Worm (Caenorhabditis elegans) whole organism, midembryonic: Measurements from ENCODE around the gene serp-1.1.
A peak's percentile ranks its signal among the peaks of the same experiment; 100 is the strongest.

Source experiments
- flt-1 ChIP-seq: fragments of 200-800 bp; sonication (Bioruptor generic); IDR thresholded peaks from 2 replicates; pipeline ENCODE4 v1.3.6; 2022; ENCODE audit warnings: missing genetic modification characterization, missing compliant biosample characterization
- klf-2 ChIP-seq: fragments of 200-800 bp; sonication (Bioruptor generic); conservative IDR thresholded peaks from 2 replicates; pipeline ENCODE4 v1.3.6; 2022; ENCODE audit warnings: missing genetic modification reagents, missing genetic modification characterization, missing compliant biosample characterization
- med-1 ChIP-seq: sonication (generic microtip); optimal IDR thresholded peaks from 2 replicates; lab custom pipeline; 2017; ENCODE audit warnings: missing genetic modification characterization, mild to moderate bottlenecking, missing compliant biosample characterization, antibody characterized with exemption, missing genetic modification reagents; ENCODE audit not compliant: insufficient read depth
- ref-1 ChIP-seq: fragments of 200-800 bp; sonication (Bioruptor generic); conservative IDR thresholded peaks from 2 replicates; pipeline ENCODE4 v1.3.6; 2022; ENCODE audit warnings: missing genetic modification reagents, missing genetic modification characterization, missing compliant biosample characterization
- tab-1 ChIP-seq: fragments of 200-800 bp; sonication (Bioruptor generic); IDR thresholded peaks from 2 replicates; pipeline ENCODE4 v1.3.6; 2022; ENCODE audit warnings: missing genetic modification characterization, missing compliant biosample characterization
- ztf-23 ChIP-seq: fragments of 200-800 bp; sonication (Bioruptor generic); IDR thresholded peaks from 2 replicates; pipeline ENCODE4 v1.3.6; 2022; ENCODE audit warnings: missing genetic modification reagents, missing genetic modification characterization, missing compliant biosample characterization

Gene serp-1.1

DNA sequence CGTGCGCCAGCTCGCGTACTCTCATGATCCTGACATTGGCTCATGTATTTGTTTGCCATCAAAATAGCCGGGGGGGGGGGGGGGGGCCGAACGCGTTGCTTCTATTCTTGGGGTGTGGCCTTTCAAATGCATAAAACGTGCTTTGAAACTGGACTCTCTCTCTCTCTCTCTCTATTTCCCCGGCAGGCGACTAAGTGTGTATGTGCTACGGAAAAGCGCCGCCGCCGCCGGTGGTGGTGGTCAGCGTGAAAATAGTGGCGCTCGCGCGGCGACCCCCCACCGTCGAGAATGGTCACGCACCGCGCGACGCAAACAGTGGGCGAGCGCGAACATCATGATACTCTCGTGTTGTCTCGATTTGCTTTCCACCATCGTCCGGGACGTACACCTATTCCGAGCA lies 39.7 kb downstream of the serp-1.1 start:
- no peak for TF ChIP-seq ref-1 (GFP tag; lab: Robert Waterston, UW)
- 0 out of 2 replicates have a peak, but pooled peaks have one; percentile 10 for TF ChIP-seq tab-1 (GFP tag; lab: Robert Waterston, UW)
- no peak for TF ChIP-seq med-1 (GFP tag; lab: Kevin White, UChicago)
- no peak for TF ChIP-seq flt-1 (GFP tag; lab: Robert Waterston, UW)
- no peak for TF ChIP-seq klf-2 (GFP tag; lab: Robert Waterston, UW)

DNA sequence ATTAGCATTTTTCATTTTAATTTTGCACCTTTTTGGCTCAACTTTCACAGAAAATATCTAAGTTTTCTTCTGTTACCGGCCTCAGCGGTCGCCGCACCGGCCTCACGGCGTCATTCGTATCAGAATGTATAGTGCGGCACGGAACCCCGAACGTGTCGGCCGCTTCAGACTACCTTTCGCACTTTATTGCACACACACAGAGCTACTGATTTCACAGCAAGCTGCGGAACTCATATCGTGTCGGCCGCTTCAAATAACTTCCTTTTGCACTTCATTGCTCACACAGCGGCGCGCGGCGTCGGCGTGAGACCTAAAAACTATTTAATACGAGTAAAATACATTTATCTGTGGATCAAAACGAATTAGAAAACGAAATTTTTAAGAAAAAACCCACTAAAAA lies 43.1 kb downstream of the serp-1.1 start:
- TF ChIP-seq ztf-23 (GFP tag; lab: Robert Waterston, UW) (no peak), tab-1 (GFP tag; lab: Robert Waterston, UW) (no peak), flt-1 (GFP tag; lab: Robert Waterston, UW) (no peak), ref-1 (GFP tag; lab: Robert Waterston, UW) (no peak)

DNA sequence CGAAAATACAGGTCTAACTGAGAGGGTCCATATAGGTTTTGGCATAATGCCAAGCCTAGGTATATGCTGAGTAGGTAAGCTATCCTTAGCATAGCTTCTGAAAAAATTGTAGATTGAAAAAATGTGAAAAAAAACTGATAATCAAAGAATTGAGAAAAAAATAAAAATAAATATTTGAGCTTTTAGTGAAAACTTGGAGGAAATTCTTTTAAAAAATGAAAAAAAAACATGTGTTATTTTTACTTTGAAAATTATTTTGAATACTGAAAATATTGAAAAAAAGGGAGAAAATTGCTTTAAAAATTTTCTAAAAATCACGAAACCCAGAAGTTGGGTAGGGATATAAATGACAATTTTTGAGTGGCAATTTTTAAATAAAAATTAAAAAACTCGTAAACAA lies 46.1 kb downstream of the serp-1.1 start, which contains the start of gene F53H4.3:
TSS of gene F53H4.3 (minus strand) at position 101 of the 400 bp plus-strand sequence.
- TF ChIP-seq ref-1 (GFP tag; lab: Robert Waterston, UW), result no peak
- TF ChIP-seq flt-1 (GFP tag; lab: Robert Waterston, UW), result no peak

DNA sequence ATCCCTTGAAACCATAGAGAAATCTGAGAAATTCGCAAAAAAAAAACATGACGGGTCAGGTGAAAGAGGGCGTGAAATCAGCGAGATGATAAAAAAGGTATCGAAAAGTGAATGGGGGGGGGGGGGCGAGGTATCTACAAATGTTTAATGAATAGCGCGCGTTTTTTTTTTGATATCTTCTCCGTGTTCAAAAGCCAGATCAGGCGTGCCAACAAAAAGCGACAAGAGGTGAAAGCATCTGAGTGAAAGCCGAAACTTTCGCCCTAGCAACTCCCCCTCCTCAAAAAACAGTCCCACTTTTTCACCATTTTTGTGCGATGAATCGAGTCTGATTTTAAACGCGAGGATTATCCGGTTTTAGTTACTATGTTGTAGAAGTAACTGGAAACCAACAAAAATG lies 46.6 kb downstream of the serp-1.1 start:
- no peak for TF ChIP-seq ref-1 (GFP tag; lab: Robert Waterston, UW)
- no peak for TF ChIP-seq med-1 (GFP tag; lab: Kevin White, UChicago)
- no peak for TF ChIP-seq flt-1 (GFP tag; lab: Robert Waterston, UW)
